Worm (Caenorhabditis elegans): ENCODE measurements around the gene lgc-16.

ce11 chrX:12168765-12169164 is 50.3 kb downstream of the lgc-16 start:
- TF ChIP-seq ztf-29 (GFP tag; IDR thresholded peaks at IDR 0.05): no peak
- TF ChIP-seq ref-1 (GFP tag; conservative IDR thresholded peaks at IDR 0.05): no peak
- no peak for TF ChIP-seq flt-1 (GFP tag; IDR thresholded peaks at IDR 0.05)
- TF ChIP-seq med-1 (GFP tag; optimal IDR thresholded peaks at IDR 0.05; ENCODE audit: insufficient read depth): no peak
- TF ChIP-seq klf-2 (GFP tag; conservative IDR thresholded peaks at IDR 0.05): no peak
- TF ChIP-seq cog-1 (tag; optimal IDR thresholded peaks at IDR 0.05): no peak
- TF ChIP-seq tab-1 (GFP tag; IDR thresholded peaks at IDR 0.05): no peak
- TF ChIP-seq T22C8.4 (GFP tag; IDR thresholded peaks at IDR 0.05): no peak
- TF ChIP-seq ztf-23 (GFP tag; IDR thresholded peaks at IDR 0.05): no peak
